Fruit fly (Drosophila melanogaster): Measurements from ENCODE around the gene Ant2.

dm6 chrX:10801033-10801432 lies 14.3 kb upstream of the Ant2 start:
- TF ChIP-seq insv (optimal IDR thresholded peaks at IDR 0.05) (no peak), h (optimal IDR thresholded peaks at IDR 0.05) (no peak), ttk (optimal IDR thresholded peaks at IDR 0.05) (no peak), Sin3A (optimal IDR thresholded peaks at IDR 0.05) (no peak), psq (optimal IDR thresholded peaks at IDR 0.05) (no peak), Myc (optimal IDR thresholded peaks at IDR 0.05) (no peak)

Data from Kc167 (cell line).